Fruit fly (Drosophila melanogaster) whole organism, embryonic: ENCODE results near the gene Spx.
A peak's percentile ranks its signal among the peaks of the same experiment; 100 is the strongest.

Experiments
- Abd-B ChIP-seq: fragments of 200-800 bp; sonication (Bioruptor generic); optimal IDR thresholded peaks from 2 replicates; lab custom pipeline; 2018; ENCODE audit warnings: missing biosample characterization, mild to moderate bottlenecking, missing genetic modification characterization, moderate library complexity
- Aef1 ChIP-seq: fragments of 200-800 bp; sonication (Bioruptor generic); IDR thresholded peaks from 3 replicates; pipeline ENCODE4 v1.3.6; 2022; ENCODE audit warnings: missing biosample characterization, missing genetic modification characterization
- CG10147 ChIP-seq: fragments of 200-800 bp; sonication (Bioruptor generic); optimal IDR thresholded peaks from 2 replicates; lab custom pipeline; 2019; ENCODE audit warnings: missing biosample characterization, mild to moderate bottlenecking, missing genetic modification characterization, moderate library complexity
- CG11723 ChIP-seq: fragments of 200-800 bp; sonication (Bioruptor generic); optimal IDR thresholded peaks from 2 replicates; lab custom pipeline; 2017; ENCODE audit warnings: missing biosample characterization, mild to moderate bottlenecking, missing genetic modification characterization
- CG12155 ChIP-seq: fragments of 200-800 bp; sonication (Bioruptor generic); optimal IDR thresholded peaks from 3 replicates; lab custom pipeline; 2016; ENCODE audit warnings: missing biosample characterization, missing genetic modification characterization
- CG12236 ChIP-seq: fragments of 200-800 bp; sonication (Bioruptor generic); optimal IDR thresholded peaks from 2 replicates; lab custom pipeline; 2016; ENCODE audit warnings: missing biosample characterization, missing genetic modification characterization
- CG15269 ChIP-seq: fragments of 200-800 bp; sonication (Bioruptor generic); optimal IDR thresholded peaks from 2 replicates; lab custom pipeline; 2018; ENCODE audit warnings: missing biosample characterization, mild to moderate bottlenecking, missing genetic modification characterization, moderate library complexity
- CG17359 ChIP-seq: fragments of 200-800 bp; sonication (Bioruptor generic); optimal IDR thresholded peaks from 3 replicates; lab custom pipeline; 2018; ENCODE audit warnings: missing biosample characterization, mild to moderate bottlenecking, missing genetic modification characterization, moderate library complexity
- CG17612 ChIP-seq: fragments of 200-800 bp; sonication (Bioruptor generic); IDR thresholded peaks from 2 replicates; pipeline ENCODE4 v1.3.6; 2022; ENCODE audit warnings: missing biosample characterization, missing genetic modification characterization
- CG17912 ChIP-seq: fragments of 200-800 bp; sonication (Bioruptor generic); optimal IDR thresholded peaks from 2 replicates; lab custom pipeline; 2018; ENCODE audit warnings: missing biosample characterization, mild to moderate bottlenecking, missing genetic modification characterization
- CG1832 ChIP-seq: fragments of 200-800 bp; sonication (Bioruptor generic); optimal IDR thresholded peaks from 2 replicates; lab custom pipeline; 2017; ENCODE audit warnings: missing biosample characterization, mild to moderate bottlenecking, missing genetic modification characterization, inconsistent platforms
- CG18764 ChIP-seq: fragments of 200-800 bp; sonication (Bioruptor generic); optimal IDR thresholded peaks from 3 replicates; lab custom pipeline; 2016; ENCODE audit warnings: missing biosample characterization, missing genetic modification characterization
- CG3847 ChIP-seq: fragments of 200-800 bp; sonication (Bioruptor generic); IDR thresholded peaks from 2 replicates; pipeline ENCODE4 v1.3.6; 2022; ENCODE audit warnings: missing biosample characterization, missing genetic modification characterization
- CG3995 ChIP-seq: fragments of 200-800 bp; sonication (Bioruptor generic); optimal IDR thresholded peaks from 3 replicates; lab custom pipeline; 2016; ENCODE audit warnings: missing biosample characterization, missing genetic modification characterization
- CG5953 ChIP-seq: fragments of 200-800 bp; sonication (Bioruptor generic); IDR thresholded peaks from 2 replicates; pipeline ENCODE4 v1.3.6; 2022; ENCODE audit warnings: missing biosample characterization, missing genetic modification characterization
- CG6654 ChIP-seq: fragments of 200-800 bp; sonication (Bioruptor generic); optimal IDR thresholded peaks from 2 replicates; lab custom pipeline; 2017; ENCODE audit warnings: missing biosample characterization, mild to moderate bottlenecking, missing genetic modification characterization
- CG7745 ChIP-seq: fragments of 200-800 bp; sonication (Bioruptor generic); optimal IDR thresholded peaks from 2 replicates; lab custom pipeline; 2018; ENCODE audit warnings: missing biosample characterization, mild to moderate bottlenecking, missing genetic modification characterization, moderate library complexity
- CG8765 ChIP-seq: fragments of 200-800 bp; sonication (Bioruptor generic); IDR thresholded peaks from 2 replicates; pipeline ENCODE4 v1.3.6; 2022; ENCODE audit warnings: missing biosample characterization, missing genetic modification characterization
- CG9215 ChIP-seq: fragments of 200-800 bp; sonication (Bioruptor generic); IDR thresholded peaks from 2 replicates; pipeline ENCODE4 v1.3.6; 2022; ENCODE audit warnings: missing biosample characterization, missing genetic modification characterization
- CG9817 ChIP-seq: fragments of 200-800 bp; sonication (Bioruptor generic); optimal IDR thresholded peaks from 2 replicates; lab custom pipeline; 2018; ENCODE audit warnings: missing biosample characterization, mild to moderate bottlenecking, missing genetic modification characterization, moderate library complexity
- CoRest ChIP-seq: fragments of 200-800 bp; sonication (Bioruptor generic); optimal IDR thresholded peaks from 3 replicates; lab custom pipeline; 2018; ENCODE audit warnings: missing biosample characterization, mild to moderate bottlenecking, missing genetic modification characterization, moderate library complexity
- Fer2 ChIP-seq: fragments of 200-800 bp; sonication (Bioruptor generic); optimal IDR thresholded peaks from 2 replicates; lab custom pipeline; 2018; ENCODE audit warnings: missing biosample characterization, mild to moderate bottlenecking, missing genetic modification characterization, moderate library complexity
- HLH3B ChIP-seq: fragments of 200-800 bp; sonication (Bioruptor generic); IDR thresholded peaks from 2 replicates; pipeline ENCODE4 v1.3.6; 2022; ENCODE audit warnings: missing biosample characterization, missing genetic modification characterization
- Mes4 ChIP-seq: fragments of 200-800 bp; sonication (Bioruptor generic); optimal IDR thresholded peaks from 2 replicates; lab custom pipeline; 2016; ENCODE audit warnings: missing biosample characterization, missing genetic modification characterization
- NfI ChIP-seq: fragments of 200-800 bp; sonication (Bioruptor generic); optimal IDR thresholded peaks from 3 replicates; lab custom pipeline; 2018; ENCODE audit warnings: missing biosample characterization, mild to moderate bottlenecking, missing genetic modification characterization, moderate library complexity
- Sin3A ChIP-seq: fragments of >200 bp; optimal IDR thresholded peaks from 2 replicates; lab custom pipeline; 2018
- Stat92E ChIP-seq, 3 experiments: fragments of >200 bp in 2 of 3; fragments of 200-800 bp in 1 of 3; sonication (Bioruptor generic) in 1 of 3; optimal IDR thresholded peaks; 2 replicates each; lab custom pipeline; 2017 to 2019; ENCODE audit warnings: missing biosample characterization in 3 of 3, missing genetic modification characterization in 3 of 3, mild to moderate bottlenecking in 1 of 3, moderate library complexity in 1 of 3
- Taf1 ChIP-seq: fragments of 200-800 bp; sonication (Bioruptor generic); IDR thresholded peaks from 2 replicates; pipeline ENCODE4 v1.3.6; 2022; ENCODE audit warnings: missing biosample characterization, missing genetic modification characterization
- ac ChIP-seq: fragments of 200-800 bp; sonication (Bioruptor generic); optimal IDR thresholded peaks from 3 replicates; lab custom pipeline; 2017; ENCODE audit warnings: missing biosample characterization, mild to moderate bottlenecking, missing genetic modification characterization
- al ChIP-seq: fragments of 200-800 bp; sonication (Bioruptor generic); IDR thresholded peaks from 2 replicates; pipeline ENCODE4 v1.3.6; 2022; ENCODE audit warnings: missing biosample characterization, missing genetic modification characterization
- az2 ChIP-seq: fragments of 200-800 bp; sonication (Bioruptor generic); optimal IDR thresholded peaks from 3 replicates; lab custom pipeline; 2016; ENCODE audit warnings: missing biosample characterization, missing genetic modification characterization
- crc ChIP-seq: fragments of 200-800 bp; sonication (Bioruptor generic); optimal IDR thresholded peaks from 2 replicates; lab custom pipeline; 2016; ENCODE audit warnings: missing biosample characterization, missing genetic modification characterization
- dimm ChIP-seq: fragments of 200-800 bp; sonication (Bioruptor generic); IDR thresholded peaks from 2 replicates; pipeline ENCODE4 v1.3.6; 2022; ENCODE audit warnings: missing biosample characterization, missing genetic modification characterization
- esg ChIP-seq: fragments of 200-800 bp; sonication (Bioruptor generic); conservative IDR thresholded peaks from 2 replicates; pipeline ENCODE4 v1.3.6; 2022; ENCODE audit warnings: missing biosample characterization, missing genetic modification characterization
- exex ChIP-seq: fragments of 200-800 bp; sonication (Bioruptor generic); optimal IDR thresholded peaks from 4 replicates; lab custom pipeline; 2018; ENCODE audit warnings: missing biosample characterization, mild to moderate bottlenecking, missing genetic modification characterization, moderate library complexity
- fd102C ChIP-seq: fragments of 200-800 bp; sonication (Bioruptor generic); optimal IDR thresholded peaks from 2 replicates; lab custom pipeline; 2018; ENCODE audit warnings: missing biosample characterization, mild to moderate bottlenecking, missing genetic modification characterization, moderate library complexity
- gcm ChIP-seq: fragments of 200-800 bp; sonication (Bioruptor generic); optimal IDR thresholded peaks from 2 replicates; lab custom pipeline; 2019; ENCODE audit warnings: missing biosample characterization, mild to moderate bottlenecking, missing genetic modification characterization, moderate library complexity
- gem ChIP-seq: fragments of 200-800 bp; sonication (Bioruptor generic); optimal IDR thresholded peaks from 2 replicates; lab custom pipeline; 2019; ENCODE audit warnings: missing biosample characterization, mild to moderate bottlenecking, missing genetic modification characterization, moderate library complexity
- gfzf ChIP-seq: fragments of 200-800 bp; sonication (Bioruptor generic); optimal IDR thresholded peaks from 2 replicates; lab custom pipeline; 2016; ENCODE audit warnings: missing biosample characterization, mild to moderate bottlenecking, missing genetic modification characterization, moderate library complexity
- h ChIP-seq: fragments of >200 bp; optimal IDR thresholded peaks from 2 replicates; lab custom pipeline; 2017
- jumu ChIP-seq: fragments of 200-800 bp; sonication (Bioruptor generic); optimal IDR thresholded peaks from 3 replicates; lab custom pipeline; 2016; ENCODE audit warnings: missing biosample characterization, missing genetic modification characterization
- mirr ChIP-seq: fragments of 200-800 bp; sonication (Bioruptor generic); optimal IDR thresholded peaks from 3 replicates; lab custom pipeline; 2018; ENCODE audit warnings: missing biosample characterization, mild to moderate bottlenecking, missing genetic modification characterization
- pan ChIP-seq, 4 experiments: fragments of >200 bp in 3 of 4; fragments of 200-800 bp in 1 of 4; sonication (Bioruptor generic) in 1 of 4; optimal IDR thresholded peaks in 3 of 4; IDR thresholded peaks in 1 of 4; 2 replicates each; pipeline versions ENCODE4 v1.3.6 to Lab custom; 2017 to 2022; ENCODE audit warnings: missing biosample characterization in 2 of 4, missing genetic modification characterization in 2 of 4, mixed read lengths in 1 of 4
- pb ChIP-seq: fragments of 200-800 bp; sonication (Bioruptor generic); optimal IDR thresholded peaks from 3 replicates; lab custom pipeline; 2016; ENCODE audit warnings: missing biosample characterization, missing genetic modification characterization
- peb ChIP-seq: fragments of 200-800 bp; sonication (Bioruptor generic); IDR thresholded peaks from 2 replicates; pipeline ENCODE4 v1.3.6; 2022; ENCODE audit warnings: missing biosample characterization, missing genetic modification characterization
- run ChIP-seq: fragments of 200-800 bp; sonication (Bioruptor generic); optimal IDR thresholded peaks from 3 replicates; lab custom pipeline; 2018; ENCODE audit warnings: missing biosample characterization, mild to moderate bottlenecking, missing genetic modification characterization
- seq ChIP-seq: fragments of 200-800 bp; sonication (Bioruptor generic); IDR thresholded peaks from 2 replicates; pipeline ENCODE4 v1.3.6; 2022; ENCODE audit warnings: missing biosample characterization, missing genetic modification characterization
- sna ChIP-seq: fragments of 200-800 bp; sonication (Bioruptor generic); IDR thresholded peaks from 2 replicates; pipeline ENCODE4 v1.3.6; 2022; ENCODE audit warnings: missing biosample characterization, missing genetic modification characterization; ENCODE audit not compliant: partially characterized antibody
- ttk ChIP-seq: fragments of 200-800 bp; sonication (Bioruptor generic); IDR thresholded peaks from 2 replicates; pipeline ENCODE4 v2.1.2; 2022; ENCODE audit warnings: missing biosample characterization, missing genetic modification characterization
- vnd ChIP-seq: fragments of 200-800 bp; sonication (Bioruptor generic); IDR thresholded peaks from 3 replicates; pipeline ENCODE4 v1.3.6; 2022; ENCODE audit warnings: missing biosample characterization, missing genetic modification characterization; ENCODE audit not compliant: partially characterized antibody
- wor ChIP-seq: fragments of 200-800 bp; sonication (Bioruptor generic); IDR thresholded peaks from 2 replicates; pipeline ENCODE4 v1.3.6; 2022; ENCODE audit warnings: missing biosample characterization, missing genetic modification characterization

The Spx gene

dm6 chrX:6225472-6226049 is 30.1 kb upstream of the Spx start, which contains the start of gene dtn (continued):
- no peak for TF ChIP-seq NfI (GFP tag; lab: Kevin White, UChicago)
- TF ChIP-seq dimm, result no peak
- TF ChIP-seq vnd, result no peak
- peak; percentile 85 for TF ChIP-seq gfzf (GFP tag; lab: Kevin White, UChicago)
- no peak for TF ChIP-seq CG1832 (GFP tag; lab: Kevin White, UChicago)
- TF ChIP-seq jumu (GFP tag; lab: Kevin White, UChicago), result no peak
- TF ChIP-seq CG7745 (tag; lab: Kevin White, UChicago), result no peak
- TF ChIP-seq pan (optimal IDR thresholded peaks at IDR 0.05; lab: Kevin White, UChicago), result no peak
- no peak for TF ChIP-seq pan (GFP tag; optimal IDR thresholded peaks at IDR 0.05 in 1 of 2, IDR thresholded peaks at IDR 0.05 in 1 of 2)
- TF ChIP-seq Fer2 (tag; lab: Kevin White, UChicago), result no peak
- TF ChIP-seq CoRest (tag; lab: Kevin White, UChicago), result no peak
- TF ChIP-seq ttk (GFP tag; lab: Robert Waterston, UW), result no peak
- TF ChIP-seq run (tag; lab: Kevin White, UChicago), result no peak
- no peak for TF ChIP-seq CG17359
- no peak for TF ChIP-seq esg (GFP tag; lab: Robert Waterston, UW)
- TF ChIP-seq h (lab: Kevin White, UChicago), result no peak
- TF ChIP-seq CG12236 (GFP tag; lab: Kevin White, UChicago), result no peak
- TF ChIP-seq Taf1, result no peak
- TF ChIP-seq wor (GFP tag; lab: Robert Waterston, UW), result no peak
- TF ChIP-seq CG6654 (GFP tag; lab: Kevin White, UChicago), result no peak
- TF ChIP-seq al (GFP tag; lab: Robert Waterston, UW), result no peak
- peak; percentile 33; the same call in 1 of the 2 replicates for TF ChIP-seq CG3847 (GFP tag; lab: Robert Waterston, UW)
- no peak for TF ChIP-seq Abd-B
- no peak for TF ChIP-seq az2 (GFP tag; lab: Kevin White, UChicago)
- no peak for TF ChIP-seq HLH3B (GFP tag; lab: Robert Waterston, UW)
- no peak for TF ChIP-seq seq (GFP tag; lab: Robert Waterston, UW)
- TF ChIP-seq sna (GFP tag; lab: Robert Waterston, UW), result 0 out of 2 replicates have a peak, but pooled peaks have one; percentile 31
- no peak for TF ChIP-seq crc (GFP tag; lab: Kevin White, UChicago)
- TF ChIP-seq pb (GFP tag; lab: Kevin White, UChicago), result no peak
- no peak for TF ChIP-seq fd102C (GFP tag; lab: Kevin White, UChicago)
- no peak for TF ChIP-seq CG17912 (GFP tag; lab: Kevin White, UChicago)
- TF ChIP-seq CG10147, result peak; percentile 5
- no peak for TF ChIP-seq CG17612 (GFP tag; lab: Robert Waterston, UW)
- TF ChIP-seq CG9817 (tag; lab: Kevin White, UChicago), result no peak
- TF ChIP-seq ac (GFP tag; lab: Kevin White, UChicago), result no peak
- TF ChIP-seq exex (tag; lab: Kevin White, UChicago), result no peak
- no peak for TF ChIP-seq CG3995 (GFP tag; lab: Kevin White, UChicago)
- TF ChIP-seq gem (tag; lab: Kevin White, UChicago), result no peak
- TF ChIP-seq CG9215 (GFP tag; lab: Robert Waterston, UW), result no peak
- no peak for TF ChIP-seq CG11723
- no peak for TF ChIP-seq peb
- TF ChIP-seq CG8765, result no peak
- TF ChIP-seq gcm (GFP tag; lab: Kevin White, UChicago), result no peak
- TF ChIP-seq CG15269 (tag; lab: Kevin White, UChicago), result no peak
- TF ChIP-seq CG18764 (GFP tag; lab: Kevin White, UChicago), result no peak
- no peak for TF ChIP-seq Stat92E (GFP tag; optimal IDR thresholded peaks at IDR 0.05; lab: Kevin White, UChicago)
- no peak for TF ChIP-seq Aef1 (GFP tag; lab: Robert Waterston, UW)
- TF ChIP-seq mirr (GFP tag; lab: Kevin White, UChicago), result no peak
- no peak for TF ChIP-seq Mes4
- TF ChIP-seq Sin3A (lab: Kevin White, UChicago), result peak; percentile 50
- no peak for TF ChIP-seq CG5953 (GFP tag; lab: Robert Waterston, UW)
- TF ChIP-seq CG12155 (GFP tag; lab: Kevin White, UChicago), result no peak
